Worm (Caenorhabditis elegans): ENCODE measurements around the gene F22D3.4.

- no peak for TF ChIP-seq egl-27 (tag; optimal IDR thresholded peaks at IDR 0.05)
- TF ChIP-seq R02D3.7 (tag; optimal IDR thresholded peaks at IDR 0.05), result no peak
Measured at ce11 chrII:6935975-6936374, 8.6 kb upstream of the F22D3.4 start.

Measured in whole organism, L3 larva.